Worm (Caenorhabditis elegans) whole organism, young adult: ENCODE results near the gene hlh-15.

Experiments
- C17E4.6 ChIP-seq: fragments of 200-800 bp; sonication (Bioruptor generic); IDR thresholded peaks from 2 replicates; pipeline ENCODE4 v1.3.6; 2022; ENCODE audit warnings: missing genetic modification reagents, missing genetic modification characterization, missing compliant biosample characterization
- F33H1.4 ChIP-seq: fragments of 200-800 bp; sonication (Bioruptor generic); IDR thresholded peaks from 2 replicates; pipeline ENCODE4 v1.3.6; 2022; ENCODE audit warnings: missing genetic modification reagents, missing genetic modification characterization, missing compliant biosample characterization
- F37B4.10 ChIP-seq: fragments of 200-800 bp; sonication (Bioruptor generic); IDR thresholded peaks from 2 replicates; pipeline ENCODE4 v1.3.6; 2022; ENCODE audit warnings: missing genetic modification characterization, missing compliant biosample characterization
- F57A8.1 ChIP-seq: fragments of 200-800 bp; sonication (Bioruptor generic); optimal IDR thresholded peaks from 2 replicates; lab custom pipeline; 2018; ENCODE audit warnings: mild to moderate bottlenecking, missing genetic modification characterization, moderate library complexity, missing compliant biosample characterization
- F57C9.4 ChIP-seq: sonication (generic microtip); optimal IDR thresholded peaks from 2 replicates; lab custom pipeline; 2017; ENCODE audit warnings: mild to moderate bottlenecking, missing genetic modification characterization, missing compliant biosample characterization
- T07F8.4 ChIP-seq: sonication (generic microtip); optimal IDR thresholded peaks from 2 replicates; lab custom pipeline; 2016; ENCODE audit warnings: mild to moderate bottlenecking, missing genetic modification characterization, moderate library complexity, missing compliant biosample characterization
- Y79H2A.3 ChIP-seq: fragments of 200-800 bp; sonication (Bioruptor generic); conservative IDR thresholded peaks from 2 replicates; pipeline ENCODE4 v1.3.6; 2022; ENCODE audit warnings: missing genetic modification reagents, missing genetic modification characterization, missing compliant biosample characterization
- ZK185.1 ChIP-seq: sonication (generic microtip); optimal IDR thresholded peaks from 2 replicates; lab custom pipeline; 2016; ENCODE audit warnings: mild to moderate bottlenecking, missing genetic modification characterization, missing compliant biosample characterization; ENCODE audit not compliant: poor library complexity, severe bottlenecking
- athp-1 ChIP-seq: sonication (generic microtip); optimal IDR thresholded peaks from 2 replicates; lab custom pipeline; 2017; ENCODE audit warnings: mild to moderate bottlenecking, missing genetic modification characterization, missing compliant biosample characterization
- ccch-3 ChIP-seq: fragments of 200-800 bp; sonication (Bioruptor generic); optimal IDR thresholded peaks from 2 replicates; lab custom pipeline; 2018; ENCODE audit warnings: mild to moderate bottlenecking, missing genetic modification characterization, missing compliant biosample characterization
- ceh-100 ChIP-seq: fragments of 200-800 bp; sonication (Bioruptor generic); IDR thresholded peaks from 2 replicates; pipeline ENCODE4 v1.3.6; 2022; ENCODE audit warnings: missing genetic modification reagents, missing genetic modification characterization, missing compliant biosample characterization
- ceh-27 ChIP-seq: fragments of 200-800 bp; sonication (Bioruptor generic); optimal IDR thresholded peaks from 2 replicates; lab custom pipeline; 2018; ENCODE audit warnings: mild to moderate bottlenecking, missing genetic modification characterization, moderate library complexity, missing compliant biosample characterization
- chd-7 ChIP-seq: sonication (generic microtip); optimal IDR thresholded peaks from 2 replicates; lab custom pipeline; 2016; ENCODE audit warnings: mild to moderate bottlenecking, missing genetic modification characterization, moderate library complexity, missing compliant biosample characterization
- dpl-1 ChIP-seq: fragments of 150-350 bp; optimal IDR thresholded peaks from 2 replicates; lab custom pipeline; 2014; ENCODE audit warnings: missing biosample characterization, missing genetic modification reagents, missing genetic modification characterization
- efl-1 ChIP-seq: fragments of 150-350 bp; optimal IDR thresholded peaks from 2 replicates; lab custom pipeline; 2014; ENCODE audit warnings: missing biosample characterization, missing genetic modification reagents, missing genetic modification characterization
- ekl-4 ChIP-seq: fragments of 200-800 bp; sonication (Bioruptor generic); IDR thresholded peaks from 2 replicates; pipeline ENCODE4 v1.3.6; 2022; ENCODE audit warnings: missing genetic modification reagents, missing genetic modification characterization, missing compliant biosample characterization
- fkh-3 ChIP-seq: sonication (generic microtip); optimal IDR thresholded peaks from 2 replicates; lab custom pipeline; 2016; ENCODE audit warnings: mild to moderate bottlenecking, missing genetic modification characterization, missing compliant biosample characterization
- hmg-20 ChIP-seq: fragments of 200-800 bp; sonication (Bioruptor generic); IDR thresholded peaks from 2 replicates; pipeline ENCODE4 v1.3.6; 2022; ENCODE audit warnings: missing genetic modification reagents, missing genetic modification characterization, missing compliant biosample characterization
- hrde-1 ChIP-seq: sonication (generic microtip); optimal IDR thresholded peaks from 2 replicates; lab custom pipeline; 2016; ENCODE audit warnings: missing genetic modification characterization, mild to moderate bottlenecking, missing compliant biosample characterization, moderate library complexity, missing genotype, missing genetic modification reagents, borderline replicate concordance
- let-526 ChIP-seq: fragments of 200-800 bp; sonication (Bioruptor generic); IDR thresholded peaks from 2 replicates; pipeline ENCODE4 v1.3.6; 2022; ENCODE audit warnings: missing genetic modification reagents, missing genetic modification characterization, missing compliant biosample characterization
- lin-35 ChIP-seq, 3 experiments: fragments of 150-350 bp in 2 of 3; sonication (generic microtip) in 1 of 3; optimal IDR thresholded peaks; 2 replicates each; lab custom pipeline; 2014 to 2018; ENCODE audit warnings: missing biosample characterization in 3 of 3, missing genetic modification characterization in 3 of 3, missing genetic modification reagents in 3 of 3
- lin-40 ChIP-seq: sonication (generic microtip); optimal IDR thresholded peaks from 2 replicates; lab custom pipeline; 2016; ENCODE audit warnings: missing genetic modification characterization, mild to moderate bottlenecking, missing compliant biosample characterization, missing genotype, missing genetic modification reagents
- lsy-27 ChIP-seq: sonication (generic microtip); optimal IDR thresholded peaks from 2 replicates; lab custom pipeline; 2017; ENCODE audit warnings: missing genetic modification characterization, mild to moderate bottlenecking, missing compliant biosample characterization, antibody characterized with exemption, missing genotype, borderline replicate concordance; ENCODE audit not compliant: insufficient read depth
- mes-4 ChIP-seq: sonication (generic microtip); optimal IDR thresholded peaks from 2 replicates; lab custom pipeline; 2016; ENCODE audit warnings: missing genotype, missing genetic modification characterization, missing compliant biosample characterization
- nfya-1 ChIP-seq: sonication (generic microtip); optimal IDR thresholded peaks from 2 replicates; lab custom pipeline; 2017; ENCODE audit warnings: antibody characterized with exemption, missing compliant biosample characterization, missing genetic modification characterization, borderline replicate concordance; ENCODE audit not compliant: insufficient read depth
- nhr-120 ChIP-seq: fragments of 200-800 bp; sonication (Bioruptor generic); IDR thresholded peaks from 2 replicates; pipeline ENCODE4 v1.3.6; 2022; ENCODE audit warnings: missing genetic modification characterization, missing compliant biosample characterization
- pha-4 ChIP-seq: fragments of 150-350 bp; sonication (generic microtip); optimal IDR thresholded peaks from 2 replicates; lab custom pipeline; 2014; ENCODE audit warnings: missing biosample characterization, missing genetic modification reagents, missing genetic modification characterization
- rcor-1 ChIP-seq: fragments of 200-800 bp; sonication (Bioruptor generic); IDR thresholded peaks from 2 replicates; pipeline ENCODE4 v1.3.6; 2022; ENCODE audit warnings: missing genetic modification reagents, missing genetic modification characterization, missing compliant biosample characterization
- rpc-1 ChIP-seq, 2 experiments: fragments of 150-350 bp in 1 of 2; sonication (generic microtip) in 1 of 2; optimal IDR thresholded peaks; 2 replicates each; lab custom pipeline; 2014 to 2018; ENCODE audit warnings: missing biosample characterization in 1 of 2, missing genetic modification characterization in 1 of 2, missing genetic modification reagents in 1 of 2, missing genotype in 1 of 2
- snpc-1.1 ChIP-seq: sonication (generic microtip); optimal IDR thresholded peaks from 2 replicates; lab custom pipeline; 2017; ENCODE audit warnings: missing genetic modification characterization, mild to moderate bottlenecking, missing compliant biosample characterization, antibody characterized with exemption, moderate library complexity, missing genotype, missing genetic modification reagents; ENCODE audit not compliant: insufficient read depth
- snpc-4 ChIP-seq, 5 experiments: fragments of 150-350 bp in 1 of 5; sonication (generic microtip) in 4 of 5; optimal IDR thresholded peaks; 2 replicates each; lab custom pipeline; 2014 to 2018; ENCODE audit warnings: missing genetic modification characterization in 5 of 5, missing biosample characterization in 3 of 5, antibody characterized with exemption in 2 of 5, mild to moderate bottlenecking in 2 of 5, missing compliant biosample characterization in 2 of 5, missing genotype in 2 of 5, moderate library complexity in 2 of 5, missing genetic modification reagents in 1 of 5
- sptf-2 ChIP-seq: fragments of 200-800 bp; sonication (Bioruptor generic); optimal IDR thresholded peaks from 2 replicates; lab custom pipeline; 2018; ENCODE audit warnings: mild to moderate bottlenecking, missing genetic modification characterization, missing compliant biosample characterization
- tbx-9 ChIP-seq: sonication (generic microtip); optimal IDR thresholded peaks from 2 replicates; lab custom pipeline; 2016; ENCODE audit warnings: borderline replicate concordance, missing genetic modification characterization, inconsistent platforms, missing compliant biosample characterization
- unc-62 ChIP-seq: fragments of 150-350 bp; optimal IDR thresholded peaks from 2 replicates; lab custom pipeline; 2014; ENCODE audit warnings: missing biosample characterization, missing genetic modification reagents, missing genetic modification characterization
- zim-3 ChIP-seq: sonication (generic microtip); optimal IDR thresholded peaks from 2 replicates; lab custom pipeline; 2017; ENCODE audit warnings: mild to moderate bottlenecking, missing genetic modification characterization, moderate library complexity, missing compliant biosample characterization
- ztf-18 ChIP-seq: sonication (generic microtip); optimal IDR thresholded peaks from 2 replicates; lab custom pipeline; 2016; ENCODE audit warnings: missing genotype, mild to moderate bottlenecking, missing genetic modification characterization, missing compliant biosample characterization
- ztf-28 ChIP-seq: fragments of 200-800 bp; sonication (Bioruptor generic); IDR thresholded peaks from 2 replicates; pipeline ENCODE4 v1.3.6; 2022; ENCODE audit warnings: missing genetic modification reagents, missing genetic modification characterization, missing compliant biosample characterization
- ztf-3 ChIP-seq: fragments of 200-800 bp; sonication (Bioruptor generic); optimal IDR thresholded peaks from 2 replicates; lab custom pipeline; 2018; ENCODE audit warnings: mild to moderate bottlenecking, missing genetic modification characterization, missing compliant biosample characterization

Gene hlh-15

DNA sequence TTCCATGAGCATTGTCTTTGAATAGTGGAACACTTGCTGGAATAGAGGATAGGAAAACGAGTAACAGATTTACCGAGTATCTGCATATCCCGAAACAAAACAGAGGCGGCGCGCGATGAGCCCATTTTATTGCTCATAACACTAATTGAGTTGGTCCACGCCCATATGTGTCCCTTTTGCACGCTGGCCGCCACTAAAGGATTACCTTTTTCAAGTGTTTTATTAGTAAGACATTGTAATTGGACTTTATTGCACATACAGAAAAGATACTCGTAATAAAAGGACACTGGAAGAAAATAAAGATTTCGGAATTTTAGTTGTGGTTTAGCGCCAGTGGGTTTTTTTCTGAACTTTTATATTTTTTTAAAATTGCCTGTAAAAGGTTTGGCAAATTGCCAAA lies at the start of gene hlh-15:
Gene hlh-15 (minus strand): TSS at position 101 of the 400 bp plus-strand sequence.
- TF ChIP-seq sptf-2 (GFP tag; lab: Kevin White, UChicago), result no peak
- no peak for TF ChIP-seq unc-62
- TF ChIP-seq ceh-27 (GFP tag; lab: Kevin White, UChicago), result no peak
- TF ChIP-seq rpc-1 (optimal IDR thresholded peaks at IDR 0.05; lab: Kevin White, UChicago), result no peak
- TF ChIP-seq rpc-1 (tag; optimal IDR thresholded peaks at IDR 0.05; lab: Kevin White, UChicago), result no peak
- no peak for TF ChIP-seq efl-1 (GFP tag; lab: Kevin White, UChicago)
- TF ChIP-seq ZK185.1 (tag; lab: Kevin White, UChicago), result no peak
- no peak for TF ChIP-seq F57C9.4 (tag; lab: Kevin White, UChicago)
- no peak for TF ChIP-seq mes-4
- no peak for TF ChIP-seq ceh-100 (GFP tag; lab: Robert Waterston, UW)
- TF ChIP-seq dpl-1, result no peak
- TF ChIP-seq hmg-20, result no peak
- no peak for TF ChIP-seq athp-1 (tag; lab: Kevin White, UChicago)

- TF ChIP-seq T07F8.4 (tag; lab: Kevin White, UChicago) (no peak), snpc-1.1 (tag; lab: Kevin White, UChicago) (peak; percentile 42), C17E4.6 (GFP tag; lab: Robert Waterston, UW) (no peak), chd-7 (tag; lab: Kevin White, UChicago) (no peak), rcor-1 (GFP tag; lab: Robert Waterston, UW) (no peak), zim-3 (no peak), F37B4.10 (GFP tag; lab: Robert Waterston, UW) (no peak), pha-4 (tag; lab: Kevin White, UChicago) (no peak), snpc-4 (GFP tag; optimal IDR thresholded peaks at IDR 0.05; lab: Kevin White, UChicago) (no peak), snpc-4 (tag; optimal IDR thresholded peaks at IDR 0.05; lab: Kevin White, UChicago) (peak in 2 of 4 experiments; percentile 52 to 76)
These were observed 48.6 kb upstream of the hlh-15 start for ce11 chrX:2461742-2462141.

DNA sequence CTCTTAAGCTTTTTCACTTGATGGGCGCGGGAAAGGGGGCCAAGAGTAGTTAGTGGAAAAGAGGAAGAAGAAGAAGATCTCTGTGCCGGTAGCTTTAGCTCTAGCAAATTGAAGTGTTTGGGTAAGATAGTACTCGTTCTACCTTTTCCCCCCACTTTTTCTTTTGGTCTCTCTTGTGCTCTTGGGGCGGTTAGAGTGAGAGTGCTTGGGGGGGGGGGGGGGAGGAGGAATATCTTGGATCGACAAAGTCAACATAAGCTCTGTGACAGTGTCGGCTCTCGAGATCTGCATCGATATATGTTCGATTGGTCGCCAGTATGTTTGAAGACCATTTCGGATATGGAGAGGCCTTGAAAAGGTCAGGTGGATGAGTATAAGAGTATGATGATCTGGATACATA lies 46.6 kb upstream of the hlh-15 start, which contains the start of gene fox-1:
Gene fox-1 (minus strand): TSS at position 101 of the 400 bp plus-strand sequence.
- TF ChIP-seq tbx-9 (tag; lab: Kevin White, UChicago) (no peak), nfya-1 (tag; lab: Kevin White, UChicago) (no peak), F57C9.4 (tag; lab: Kevin White, UChicago) (no peak), ztf-3 (GFP tag; lab: Kevin White, UChicago) (no peak), fkh-3 (no peak), F33H1.4 (no peak), ztf-18 (no peak), F57A8.1 (GFP tag; lab: Kevin White, UChicago) (no peak), ceh-100 (GFP tag; lab: Robert Waterston, UW) (no peak), ztf-28 (GFP tag; lab: Robert Waterston, UW) (no peak), lsy-27 (tag; lab: Kevin White, UChicago) (no peak), rcor-1 (GFP tag; lab: Robert Waterston, UW) (no peak), nhr-120 (GFP tag; lab: Robert Waterston, UW) (no peak), hrde-1 (tag; lab: Kevin White, UChicago) (no peak), Y79H2A.3 (GFP tag; lab: Robert Waterston, UW) (no peak), lin-40 (tag; lab: Kevin White, UChicago) (no peak), ekl-4 (no peak), ccch-3 (GFP tag; lab: Kevin White, UChicago) (no peak), lin-35 (GFP tag; optimal IDR thresholded peaks at IDR 0.05; lab: Kevin White, UChicago) (no peak), let-526 (GFP tag; lab: Robert Waterston, UW) (no peak)
